Fruit fly (Drosophila melanogaster): ENCODE measurements around the gene Wdr81.

The Wdr81 gene

dm6 chr2L:12040510-12040909 lies 19.8 kb upstream of the Wdr81 start, which contains the start of gene CG6766 (continued):
- TF ChIP-seq CG17385 (GFP tag; optimal IDR thresholded peaks at IDR 0.05), result peak; percentile 99
- TF ChIP-seq hbn (GFP tag; IDR thresholded peaks at IDR 0.05; ENCODE audit: partially characterized antibody), result no peak
- no peak for TF ChIP-seq Bdp1 (GFP tag; optimal IDR thresholded peaks at IDR 0.05)
- TF ChIP-seq CG13287 (GFP tag; IDR thresholded peaks at IDR 0.05; ENCODE audit: partially characterized antibody), result peak; percentile 48; the same call in 1 of the 2 replicates
- peak; percentile 19 for TF ChIP-seq sug (tag; optimal IDR thresholded peaks at IDR 0.05)
- peak; percentile 65 for TF ChIP-seq CG4617 (GFP tag; optimal IDR thresholded peaks at IDR 0.05; ENCODE audit: borderline replicate concordance)
- peak; percentile 35; the same call in 1 of the 2 replicates for TF ChIP-seq bbx (GFP tag; IDR thresholded peaks at IDR 0.05; ENCODE audit: partially characterized antibody)
- TF ChIP-seq sd (tag; optimal IDR thresholded peaks at IDR 0.05), result peak; percentile 62
- no peak for TF ChIP-seq CG2202 (tag; optimal IDR thresholded peaks at IDR 0.05)
- TF ChIP-seq CG8359 (GFP tag; optimal IDR thresholded peaks at IDR 0.05; ENCODE audit: borderline replicate concordance), result no peak
- TF ChIP-seq Sin3A (optimal IDR thresholded peaks at IDR 0.05), result no peak
- no peak for TF ChIP-seq sima (GFP tag; optimal IDR thresholded peaks at IDR 0.05)
- no peak for TF ChIP-seq Dad (GFP tag; optimal IDR thresholded peaks at IDR 0.05)
- no peak for TF ChIP-seq Nf-YB (GFP tag; optimal IDR thresholded peaks at IDR 0.05)
- peak; percentile 4 for TF ChIP-seq CG17829 (tag; optimal IDR thresholded peaks at IDR 0.05)
- TF ChIP-seq CG12942 (GFP tag; optimal IDR thresholded peaks at IDR 0.05), result no peak
- no peak for TF ChIP-seq fu2 (GFP tag; optimal IDR thresholded peaks at IDR 0.05)
- no peak for TF ChIP-seq shn (GFP tag; optimal IDR thresholded peaks at IDR 0.05)
- no peak for TF ChIP-seq so (GFP tag; IDR thresholded peaks at IDR 0.05)
- peak; percentile 91 for TF ChIP-seq Sry-β (GFP tag; optimal IDR thresholded peaks at IDR 0.05)
- TF ChIP-seq tin (GFP tag; optimal IDR thresholded peaks at IDR 0.05), result no peak
- no peak for TF ChIP-seq E2f1 (GFP tag; IDR thresholded peaks at IDR 0.05)
- no peak for TF ChIP-seq CG3281 (GFP tag; optimal IDR thresholded peaks at IDR 0.05)
- TF ChIP-seq her (GFP tag; optimal IDR thresholded peaks at IDR 0.05), result no peak
- TF ChIP-seq psq (GFP tag; optimal IDR thresholded peaks at IDR 0.05), result no peak
- TF ChIP-seq CG12659 (GFP tag; optimal IDR thresholded peaks at IDR 0.05), result peak; percentile 31
- TF ChIP-seq Max (GFP tag; optimal IDR thresholded peaks at IDR 0.05), result no peak
- TF ChIP-seq chn (GFP tag; optimal IDR thresholded peaks at IDR 0.05), result no peak
- TF ChIP-seq jumu (GFP tag; optimal IDR thresholded peaks at IDR 0.05), result no peak
- no peak for TF ChIP-seq CG6654 (GFP tag; optimal IDR thresholded peaks at IDR 0.05)
- no peak for TF ChIP-seq sc (optimal IDR thresholded peaks at IDR 0.05)
- no peak for TF ChIP-seq sc (GFP tag; optimal IDR thresholded peaks at IDR 0.05)
- peak; percentile 28 for TF ChIP-seq HmgD (GFP tag; optimal IDR thresholded peaks at IDR 0.05)
- TF ChIP-seq CG2120 (GFP tag; optimal IDR thresholded peaks at IDR 0.05), result peak; percentile 32
- TF ChIP-seq CG9609 (GFP tag; optimal IDR thresholded peaks at IDR 0.05), result no peak
- TF ChIP-seq CG14667 (GFP tag; IDR thresholded peaks at IDR 0.05), result no peak
- no peak for TF ChIP-seq Spps (tag; optimal IDR thresholded peaks at IDR 0.05)
- TF ChIP-seq CG11723 (GFP tag; optimal IDR thresholded peaks at IDR 0.05), result no peak
- no peak for TF ChIP-seq onecut (GFP tag; IDR thresholded peaks at IDR 0.05)
- no peak for TF ChIP-seq CG13296 (GFP tag; optimal IDR thresholded peaks at IDR 0.05)
- TF ChIP-seq dati (GFP tag; IDR thresholded peaks at IDR 0.05), result no peak
- no peak for TF ChIP-seq TFAM (GFP tag; optimal IDR thresholded peaks at IDR 0.05)
- TF ChIP-seq CG6175 (GFP tag; IDR thresholded peaks at IDR 0.05), result no peak
- TF ChIP-seq stc (GFP tag; IDR thresholded peaks at IDR 0.05), result no peak
- no peak for TF ChIP-seq zf30C (GFP tag; optimal IDR thresholded peaks at IDR 0.05)
- no peak for TF ChIP-seq CG10274 (GFP tag; optimal IDR thresholded peaks at IDR 0.05)
- no peak for TF ChIP-seq CG31224 (GFP tag; IDR thresholded peaks at IDR 0.05)
- TF ChIP-seq salm (tag; optimal IDR thresholded peaks at IDR 0.05), result no peak
- TF ChIP-seq sob (GFP tag; IDR thresholded peaks at IDR 0.05), result no peak
- no peak for TF ChIP-seq CG3065 (GFP tag; optimal IDR thresholded peaks at IDR 0.05)
- no peak for TF ChIP-seq yki (optimal IDR thresholded peaks at IDR 0.05)
- no peak for TF ChIP-seq CG6765 (GFP tag; optimal IDR thresholded peaks at IDR 0.05)
- TF ChIP-seq dpn (GFP tag; optimal IDR thresholded peaks at IDR 0.05), result no peak
